Worm (Caenorhabditis elegans) whole organism, dauer: ENCODE data around the gene fbxb-81.

Source experiments
- unc-62 ChIP-seq: sonication (generic microtip); optimal IDR thresholded peaks from 2 replicates; lab custom pipeline; 2017; ENCODE audit warnings: missing biosample characterization, missing genetic modification reagents, missing genetic modification characterization

fbxb-81 gene

DNA sequence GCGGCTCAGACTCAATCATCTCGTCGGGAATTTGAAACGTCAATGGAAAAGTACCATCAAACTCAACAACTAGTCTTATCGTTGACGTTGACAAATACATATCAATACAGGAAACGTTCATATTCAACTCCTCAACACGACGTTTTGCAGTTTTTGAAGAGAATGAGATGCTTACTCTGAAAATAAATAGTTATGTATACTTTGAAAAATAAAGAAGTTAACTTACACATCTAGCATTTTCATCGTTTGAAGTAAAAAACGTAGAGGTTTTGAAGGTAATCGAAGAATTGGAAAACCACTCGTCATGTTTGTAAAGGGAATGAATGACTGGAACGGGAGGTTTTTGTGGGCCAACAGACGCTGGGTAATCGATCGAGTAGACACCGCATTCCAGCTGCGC lies at the start of gene fbxb-81:
Gene fbxb-81, minus strand, starts transcription at position 314 of the 400 bp plus-strand sequence.
- no peak for TF ChIP-seq unc-62 (GFP tag; lab: Kevin White, UChicago)

DNA sequence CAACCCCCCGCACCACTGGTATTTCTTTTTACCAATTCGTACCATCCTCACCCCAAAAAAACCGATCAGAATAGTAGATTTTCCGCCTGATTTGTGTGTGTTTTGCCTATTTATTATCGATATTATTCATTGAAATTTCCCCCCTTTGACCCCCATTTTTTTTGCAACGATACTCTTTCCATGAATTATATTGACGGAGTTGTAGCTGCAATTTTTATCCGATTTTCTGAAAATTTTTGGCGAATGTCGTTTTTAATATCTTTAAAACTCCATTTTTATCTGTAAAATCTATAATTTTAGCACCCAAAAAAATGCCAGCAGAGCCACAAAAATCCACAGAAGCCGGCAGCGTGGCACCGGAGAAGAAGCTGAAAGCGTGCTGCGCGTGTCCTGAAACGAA lies 49.7 kb upstream of the fbxb-81 start, which contains the start of gene cox-17:
Gene cox-17, plus strand, starts transcription at position 301 of the 400 bp plus-strand sequence.
- no peak for TF ChIP-seq unc-62 (GFP tag; lab: Kevin White, UChicago)

DNA sequence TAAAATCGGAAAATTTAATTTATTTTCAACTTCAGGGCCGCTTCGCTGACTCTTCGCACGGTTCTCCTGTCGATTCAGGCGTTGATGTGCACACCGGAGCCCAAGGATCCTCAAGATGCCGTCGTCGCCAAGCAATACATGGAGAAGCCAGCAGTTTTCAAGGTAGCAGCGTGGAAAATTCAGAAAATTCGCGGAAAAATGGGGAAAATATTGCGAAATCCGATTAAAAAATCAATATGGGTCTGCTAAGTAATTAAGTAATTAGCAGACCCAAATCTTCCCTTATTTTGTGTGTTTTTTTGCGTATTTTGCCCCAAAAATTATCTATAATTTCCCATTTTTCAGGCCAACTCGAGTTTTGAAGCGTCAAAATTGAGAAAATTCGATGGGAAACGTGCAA lies 48.3 kb upstream of the fbxb-81 start:
- no peak for TF ChIP-seq unc-62 (GFP tag; lab: Kevin White, UChicago)

DNA sequence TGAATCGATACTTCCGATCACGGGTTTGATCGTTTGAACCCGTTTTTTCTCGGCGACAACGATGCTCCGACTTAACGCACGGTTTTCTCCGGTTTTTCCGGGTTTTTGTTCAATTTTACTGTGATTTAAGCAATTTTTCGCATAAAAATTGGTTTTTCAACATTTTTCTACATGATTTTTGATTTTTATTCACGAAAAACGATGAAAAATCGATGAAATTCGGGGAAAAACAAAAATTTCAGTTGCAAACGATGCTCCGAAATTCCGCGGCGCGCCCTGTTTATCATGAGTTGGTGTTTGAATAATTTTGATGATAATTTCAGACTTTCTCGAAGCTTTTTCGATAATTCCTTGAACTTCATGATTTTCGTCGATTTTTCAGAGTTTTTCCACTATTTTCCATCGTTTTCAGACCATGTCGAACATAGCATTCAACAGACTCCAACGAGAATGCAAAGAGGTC lies 47.4 kb upstream of the fbxb-81 start, which contains the start of gene ubc-20:
Gene ubc-20, plus strand, starts transcription at position 413 of the 463 bp plus-strand sequence.
- TF ChIP-seq unc-62 (GFP tag; lab: Kevin White, UChicago) = no peak

DNA sequence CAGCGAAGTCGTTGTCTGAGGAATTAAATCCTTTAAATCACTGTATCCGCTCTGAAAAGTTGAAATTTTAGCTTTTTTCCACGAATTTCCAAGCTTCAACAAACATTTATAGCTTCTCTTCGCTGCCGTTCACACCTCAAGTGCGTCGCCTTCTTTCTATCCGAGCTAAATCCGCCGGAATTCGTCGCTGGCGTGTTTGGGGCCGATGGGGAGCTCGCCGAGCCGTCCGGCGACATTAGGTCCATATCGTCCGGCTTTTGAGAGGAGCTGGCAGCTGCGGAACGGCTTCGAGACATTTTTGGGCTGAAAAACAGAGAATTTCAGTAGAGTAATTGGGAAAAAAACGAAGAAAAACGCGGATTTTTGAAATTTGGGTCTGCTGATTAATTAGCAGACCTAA lies 46.8 kb upstream of the fbxb-81 start, which contains the start of gene mxl-2:
Gene mxl-2, minus strand, starts transcription at position 303 of the 400 bp plus-strand sequence.
- no peak for TF ChIP-seq unc-62 (GFP tag; lab: Kevin White, UChicago)

DNA sequence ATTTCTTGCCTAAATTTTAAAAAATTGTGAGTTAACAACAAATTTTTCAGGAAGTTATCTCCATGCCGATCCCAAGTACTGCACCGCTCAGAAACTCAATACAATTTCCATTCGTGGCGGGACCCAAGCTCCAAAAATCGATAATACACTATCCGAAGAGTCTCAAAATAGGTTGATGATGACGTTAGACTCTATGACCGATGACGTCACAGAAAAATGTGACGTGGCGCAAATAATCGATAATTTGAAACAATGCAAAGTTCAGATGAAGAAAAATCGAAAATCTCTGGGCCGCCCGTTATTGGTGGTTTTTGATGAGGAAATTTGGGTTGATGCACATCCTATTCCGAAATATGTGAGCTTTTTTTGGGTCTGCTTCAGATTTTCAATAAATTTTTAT lies 43.3 kb upstream of the fbxb-81 start:
- TF ChIP-seq unc-62 (GFP tag; lab: Kevin White, UChicago) = no peak

DNA sequence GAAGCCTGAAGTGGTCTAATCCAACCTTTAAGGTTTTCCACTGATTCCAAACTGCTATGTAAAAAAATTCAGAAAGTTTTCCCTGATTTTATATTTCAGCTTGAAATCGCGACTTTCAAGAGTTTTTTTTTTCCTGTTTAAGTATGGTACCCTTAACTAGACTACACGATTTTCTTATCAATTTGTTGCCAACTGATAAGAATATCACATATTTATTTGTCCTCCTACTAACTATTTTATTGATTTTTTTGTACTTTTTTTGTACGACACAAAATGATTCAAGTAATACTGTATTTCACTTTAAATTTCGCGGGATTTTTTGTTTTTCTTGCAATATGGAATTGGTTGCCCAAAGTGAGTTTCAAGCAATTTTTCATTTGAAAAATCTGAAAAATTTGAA lies 42.1 kb upstream of the fbxb-81 start:
- TF ChIP-seq unc-62 (GFP tag; lab: Kevin White, UChicago) = no peak

DNA sequence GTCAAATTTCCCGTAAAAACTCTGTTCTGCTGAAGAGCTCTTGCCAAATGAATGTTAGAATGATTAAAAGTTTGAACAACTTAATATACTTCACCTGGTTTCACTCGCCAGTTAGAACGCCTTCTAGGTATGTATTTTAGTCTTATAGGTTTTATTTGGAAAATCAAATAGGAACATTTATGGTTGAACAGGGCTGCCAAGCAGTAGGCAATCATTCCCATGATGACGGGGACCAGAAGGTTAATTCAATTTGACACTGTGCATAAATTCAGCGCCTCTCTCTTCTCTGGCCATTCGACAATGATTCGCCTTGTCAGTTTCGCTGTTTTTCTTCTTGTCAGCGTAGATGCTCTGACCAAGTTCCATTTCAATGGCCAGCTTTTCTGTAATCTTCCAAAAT lies 41.1 kb upstream of the fbxb-81 start, which contains the start of gene F40G9.15:
Gene F40G9.15, plus strand, starts transcription at position 301 of the 400 bp plus-strand sequence.
- no peak for TF ChIP-seq unc-62 (GFP tag; lab: Kevin White, UChicago)

DNA sequence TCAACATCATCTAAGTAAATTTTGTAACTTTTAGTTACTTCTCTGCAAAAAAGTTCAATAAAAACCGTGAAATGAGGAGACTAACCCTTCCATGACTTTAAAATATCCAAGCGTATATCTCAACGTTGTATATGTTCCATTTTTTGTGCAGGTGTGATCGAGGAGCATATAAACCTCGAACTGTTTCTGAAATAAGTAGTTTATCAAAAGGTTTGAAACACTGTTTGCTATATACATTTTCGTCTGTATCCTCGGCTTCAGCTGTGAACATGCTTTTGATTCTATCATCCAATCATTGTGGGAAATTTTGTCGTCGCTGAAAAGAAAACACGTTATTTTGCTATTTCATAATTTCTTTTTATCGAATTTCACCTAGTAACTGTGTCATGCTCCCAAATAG lies 39.9 kb upstream of the fbxb-81 start, which contains the start of gene F40G9.5:
Gene F40G9.5, plus strand, starts transcription at position 301 of the 400 bp plus-strand sequence.
- TF ChIP-seq unc-62 (GFP tag; lab: Kevin White, UChicago) = no peak

DNA sequence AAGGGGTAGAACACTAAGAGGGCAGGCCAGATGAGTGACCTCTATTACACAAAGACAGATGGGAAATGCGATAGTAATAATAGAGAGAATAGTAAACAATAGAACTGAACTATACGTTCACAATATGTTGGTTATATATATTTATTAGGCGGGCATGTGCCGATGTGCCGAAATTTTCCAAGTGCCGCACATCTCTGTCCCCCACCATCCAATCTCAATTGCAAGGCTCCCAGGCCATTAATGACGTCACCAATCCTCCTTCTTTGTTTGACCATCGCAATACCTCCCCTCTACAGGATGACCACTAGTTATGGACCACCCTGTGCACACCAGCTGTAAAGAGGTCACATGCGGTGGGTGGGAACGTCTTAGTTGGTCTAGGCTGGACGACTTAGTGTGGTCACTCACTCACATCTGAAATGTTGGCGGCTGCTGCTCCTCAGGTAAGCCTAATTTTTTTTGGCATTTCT lies 38.1 kb upstream of the fbxb-81 start, which contains the start of gene F40G9.6:
Gene F40G9.6, plus strand, starts transcription at position 420 of the 470 bp plus-strand sequence.
- TF ChIP-seq unc-62 (GFP tag; lab: Kevin White, UChicago) = no peak

DNA sequence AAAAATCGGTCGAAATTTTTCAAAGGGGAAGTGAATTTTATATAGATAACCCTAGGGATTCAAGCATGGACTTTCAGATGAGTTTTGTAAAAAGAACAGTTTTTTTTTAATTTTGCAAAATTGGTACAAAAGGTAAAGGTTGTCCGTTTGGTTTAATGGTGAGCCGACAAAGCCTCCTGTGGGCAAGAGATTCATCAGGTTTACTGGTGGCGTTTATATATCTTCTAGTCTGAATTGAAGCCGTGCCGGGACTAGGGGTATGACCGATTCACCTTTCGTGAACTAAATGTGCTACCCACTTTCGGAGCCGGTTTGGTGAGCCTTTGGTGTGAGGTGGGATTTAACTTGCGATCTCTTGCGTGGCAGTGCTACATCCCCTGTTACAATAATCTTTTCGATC lies 37.1 kb upstream of the fbxb-81 start:
- TF ChIP-seq unc-62 (GFP tag; lab: Kevin White, UChicago) = no peak

DNA sequence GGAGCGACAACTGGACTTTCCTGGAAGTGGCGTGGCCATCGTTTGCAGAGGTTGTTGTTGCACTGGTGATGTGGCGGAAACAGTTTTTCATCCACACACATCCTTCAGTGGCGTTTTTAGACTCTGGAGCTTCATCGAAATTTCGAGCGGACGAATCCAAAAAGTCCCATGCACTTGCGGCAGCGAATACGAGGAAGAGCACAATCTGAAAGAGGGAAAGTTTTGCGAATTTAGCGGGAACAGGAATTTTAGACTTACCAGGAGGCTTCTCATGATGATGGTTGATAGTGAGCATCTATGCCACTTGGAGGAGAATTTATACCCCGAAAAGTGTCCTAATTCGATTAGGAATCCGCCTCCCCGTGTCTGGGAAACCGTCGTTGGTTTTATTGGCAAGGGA lies 36.7 kb upstream of the fbxb-81 start, which contains the start of gene F40G9.14:
Gene F40G9.14, minus strand, starts transcription at position 101 of the 400 bp plus-strand sequence.
- no peak for TF ChIP-seq unc-62 (GFP tag; lab: Kevin White, UChicago)

DNA sequence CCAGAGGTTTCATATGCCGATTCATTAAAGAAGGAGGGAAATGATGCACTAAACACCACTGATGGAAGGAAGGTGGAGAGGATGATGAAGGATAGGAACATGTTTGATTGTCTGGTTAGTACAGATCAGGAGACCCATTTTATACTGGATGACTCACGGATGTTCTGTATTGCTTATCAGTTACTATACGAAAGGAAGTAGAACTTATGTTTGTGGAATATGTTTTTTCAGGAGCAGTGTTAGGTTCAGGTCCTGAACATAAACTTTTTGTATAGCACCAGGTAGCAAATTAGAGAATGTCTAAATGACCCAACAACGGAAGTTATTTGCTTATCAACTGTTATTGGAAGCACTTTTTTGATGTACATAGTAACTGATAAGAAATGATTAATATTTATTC lies 34.7 kb upstream of the fbxb-81 start, which contains the start of gene clec-148:
Gene clec-148, minus strand, starts transcription at position 101 of the 400 bp plus-strand sequence.
- no peak for TF ChIP-seq unc-62 (GFP tag; lab: Kevin White, UChicago)

DNA sequence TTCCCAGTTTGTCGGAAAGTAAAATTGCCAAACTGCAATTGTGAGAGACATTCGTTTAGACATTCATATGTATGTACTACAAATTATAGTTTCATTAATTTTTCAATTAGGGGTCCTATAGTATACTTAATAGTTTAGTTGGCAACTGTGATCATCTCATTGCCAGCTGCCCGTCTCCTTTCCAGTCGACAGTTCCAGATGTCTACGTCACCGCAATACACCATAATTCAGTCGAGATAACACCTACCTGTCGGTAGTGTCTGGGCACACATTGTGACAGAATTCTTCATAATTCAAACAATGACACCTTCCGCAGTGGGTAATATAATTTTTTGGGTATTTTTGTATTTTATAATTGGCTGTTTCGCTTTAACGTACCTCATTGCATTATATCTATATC lies 32.5 kb upstream of the fbxb-81 start, which contains the start of gene F40G9.19:
Gene F40G9.19, plus strand, starts transcription at position 301 of the 400 bp plus-strand sequence.
- no peak for TF ChIP-seq unc-62 (GFP tag; lab: Kevin White, UChicago)

DNA sequence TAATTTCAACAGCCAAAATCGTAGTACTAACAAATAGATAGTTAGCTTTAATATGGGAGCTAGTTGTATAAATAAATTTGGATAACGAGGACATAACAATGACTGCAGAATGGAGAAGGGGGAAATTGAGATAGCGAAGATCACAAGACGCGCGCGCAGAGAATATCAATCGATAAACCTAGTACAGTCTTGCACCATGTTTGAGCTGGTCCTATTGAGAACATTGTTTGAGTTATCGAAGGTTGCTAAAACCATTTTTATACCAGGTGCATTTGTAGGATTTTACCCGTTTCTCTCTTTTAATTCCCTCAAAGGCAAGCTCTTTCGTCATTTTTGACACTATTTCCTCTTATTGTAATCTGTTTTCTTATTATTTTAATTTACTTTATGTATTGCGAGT lies 30.6 kb upstream of the fbxb-81 start, which contains the start of the genes F40G9.9 and F40G9.12:
Gene F40G9.9, minus strand, starts transcription at position 101 of the 400 bp plus-strand sequence.
Gene F40G9.12, plus strand, starts transcription at position 231 of the 400 bp plus-strand sequence.
- no peak for TF ChIP-seq unc-62 (GFP tag; lab: Kevin White, UChicago)

DNA sequence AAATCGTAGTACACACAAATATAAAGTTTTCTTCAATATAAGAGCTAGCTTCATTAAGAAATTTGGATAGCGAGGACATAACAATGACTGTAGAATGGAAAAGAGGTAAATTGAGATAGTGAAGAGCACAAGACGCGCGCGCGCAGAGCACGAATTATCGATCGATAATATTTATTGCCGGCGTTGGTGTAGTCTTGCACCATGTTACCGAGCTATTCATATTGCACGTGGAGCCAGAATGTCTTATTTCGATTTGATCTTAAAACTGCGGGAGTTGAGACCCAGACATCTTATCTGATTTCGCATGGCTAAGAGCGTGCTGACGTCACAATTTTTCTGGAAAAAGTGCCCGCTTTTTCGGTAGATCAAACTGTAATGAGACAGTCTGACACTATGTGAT lies 28.5 kb upstream of the fbxb-81 start, which contains the start of gene F40G9.18:
Gene F40G9.18, minus strand, starts transcription at position 101 of the 400 bp plus-strand sequence.
- TF ChIP-seq unc-62 (GFP tag; lab: Kevin White, UChicago) = no peak
